Fruit fly (Drosophila melanogaster) whole organism, embryonic: ENCODE measurements around the gene CG14971.

Experiments
- Adf1 ChIP-seq: fragments of 200-800 bp; sonication (Bioruptor generic); IDR thresholded peaks from 2 replicates; pipeline ENCODE4 v1.3.6; 2022; ENCODE audit warnings: missing biosample characterization, missing genetic modification characterization
- Atf3 ChIP-seq: fragments of 200-800 bp; sonication (Bioruptor generic); optimal IDR thresholded peaks from 3 replicates; lab custom pipeline; 2016; ENCODE audit warnings: missing biosample characterization, missing genetic modification characterization
- CG11456 ChIP-seq: fragments of 200-800 bp; sonication (Bioruptor generic); IDR thresholded peaks from 3 replicates; pipeline ENCODE4 v1.3.6; 2022; ENCODE audit warnings: missing biosample characterization, missing genetic modification characterization
- CG12219 ChIP-seq: fragments of 200-800 bp; sonication (Bioruptor generic); optimal IDR thresholded peaks from 3 replicates; lab custom pipeline; 2018; ENCODE audit warnings: missing biosample characterization, mild to moderate bottlenecking, missing genetic modification characterization
- CG13123 ChIP-seq: fragments of 200-800 bp; sonication (Bioruptor generic); optimal IDR thresholded peaks from 2 replicates; lab custom pipeline; 2016; ENCODE audit warnings: missing biosample characterization, missing genetic modification characterization
- CG13775 ChIP-seq: fragments of 200-800 bp; sonication (Bioruptor generic); optimal IDR thresholded peaks from 3 replicates; lab custom pipeline; 2017; ENCODE audit warnings: missing biosample characterization, mild to moderate bottlenecking, missing genetic modification characterization
- CG13894 ChIP-seq: fragments of 200-800 bp; sonication (Bioruptor generic); optimal IDR thresholded peaks from 3 replicates; lab custom pipeline; 2018; ENCODE audit warnings: missing biosample characterization, mild to moderate bottlenecking, missing genetic modification characterization, moderate library complexity
- CG14050 ChIP-seq: fragments of 200-800 bp; sonication (Bioruptor generic); IDR thresholded peaks from 3 replicates; pipeline ENCODE4 v1.3.6; 2022; ENCODE audit warnings: missing biosample characterization, missing genetic modification characterization
- CG14441 ChIP-seq: fragments of 200-800 bp; sonication (Bioruptor generic); IDR thresholded peaks from 2 replicates; pipeline ENCODE4 v1.3.6; 2022; ENCODE audit warnings: missing biosample characterization, missing genetic modification characterization
- CG14710 ChIP-seq: fragments of 200-800 bp; sonication (Bioruptor generic); optimal IDR thresholded peaks from 3 replicates; lab custom pipeline; 2019; ENCODE audit warnings: missing biosample characterization, mild to moderate bottlenecking, missing genetic modification characterization, moderate library complexity
- CG15073 ChIP-seq: fragments of 200-800 bp; sonication (Bioruptor generic); optimal IDR thresholded peaks from 2 replicates; lab custom pipeline; 2016; ENCODE audit warnings: missing biosample characterization, missing genetic modification characterization
- CG15514 ChIP-seq: fragments of 200-800 bp; sonication (Bioruptor generic); optimal IDR thresholded peaks from 3 replicates; lab custom pipeline; 2017; ENCODE audit warnings: missing biosample characterization, missing genetic modification characterization, mild to moderate bottlenecking, moderate library complexity, missing genetic modification reagents
- CG16863 ChIP-seq: fragments of 200-800 bp; sonication (Bioruptor generic); optimal IDR thresholded peaks from 3 replicates; lab custom pipeline; 2016; ENCODE audit warnings: missing biosample characterization, missing genetic modification characterization
- CG17385 ChIP-seq: fragments of 200-800 bp; sonication (Bioruptor generic); optimal IDR thresholded peaks from 3 replicates; lab custom pipeline; 2018; ENCODE audit warnings: missing biosample characterization, mild to moderate bottlenecking, missing genetic modification characterization
- CG17802 ChIP-seq: fragments of 200-800 bp; sonication (Bioruptor generic); optimal IDR thresholded peaks from 2 replicates; lab custom pipeline; 2018; ENCODE audit warnings: missing biosample characterization, mild to moderate bottlenecking, missing genetic modification characterization, moderate library complexity
- CG18011 ChIP-seq: fragments of 200-800 bp; sonication (Bioruptor generic); optimal IDR thresholded peaks from 2 replicates; lab custom pipeline; 2017; ENCODE audit warnings: missing biosample characterization, missing genetic modification characterization, mild to moderate bottlenecking, moderate library complexity, missing genotype
- CG18476 ChIP-seq: fragments of 200-800 bp; sonication (Bioruptor generic); optimal IDR thresholded peaks from 2 replicates; lab custom pipeline; 2016; ENCODE audit warnings: missing biosample characterization, mild to moderate bottlenecking, missing genetic modification characterization
- CG30020 ChIP-seq: fragments of 200-800 bp; optimal IDR thresholded peaks from 2 replicates; lab custom pipeline; 2019; ENCODE audit warnings: missing biosample characterization, mild to moderate bottlenecking, missing genetic modification characterization, moderate library complexity
- CG34422 ChIP-seq: fragments of 200-800 bp; sonication (Bioruptor generic); IDR thresholded peaks from 3 replicates; pipeline ENCODE4 v1.3.6; 2022; ENCODE audit warnings: missing biosample characterization, missing genetic modification characterization
- CG4820 ChIP-seq: fragments of 200-800 bp; sonication (Bioruptor generic); optimal IDR thresholded peaks from 3 replicates; lab custom pipeline; 2016; ENCODE audit warnings: missing biosample characterization, missing genetic modification characterization
- CG6175 ChIP-seq: fragments of 200-800 bp; sonication (Bioruptor generic); IDR thresholded peaks from 3 replicates; pipeline ENCODE4 v1.3.6; 2022; ENCODE audit warnings: missing biosample characterization, missing genetic modification characterization
- CG7786 ChIP-seq: fragments of 200-800 bp; sonication (Bioruptor generic); optimal IDR thresholded peaks from 2 replicates; lab custom pipeline; 2016; ENCODE audit warnings: missing biosample characterization, missing genetic modification characterization
- CG7839 ChIP-seq: fragments of 200-800 bp; sonication (Bioruptor generic); optimal IDR thresholded peaks from 3 replicates; lab custom pipeline; 2018; ENCODE audit warnings: missing biosample characterization, mild to moderate bottlenecking, missing genetic modification characterization, moderate library complexity
- CG9797 ChIP-seq: fragments of 200-800 bp; sonication (Bioruptor generic); optimal IDR thresholded peaks from 3 replicates; lab custom pipeline; 2018; ENCODE audit warnings: missing biosample characterization, mild to moderate bottlenecking, missing genetic modification characterization
- CG9932 ChIP-seq: fragments of 200-800 bp; sonication (Bioruptor generic); IDR thresholded peaks from 2 replicates; pipeline ENCODE4 v1.3.6; 2022; ENCODE audit warnings: missing biosample characterization, missing genetic modification characterization
- Deaf1 ChIP-seq: fragments of 200-800 bp; optimal IDR thresholded peaks from 3 replicates; lab custom pipeline; 2019; ENCODE audit warnings: missing biosample characterization, mild to moderate bottlenecking, missing genetic modification characterization, moderate library complexity
- Hmr ChIP-seq: fragments of 200-800 bp; sonication (Bioruptor generic); optimal IDR thresholded peaks from 3 replicates; lab custom pipeline; 2017; ENCODE audit warnings: mild to moderate bottlenecking, missing biosample characterization, missing genetic modification reagents, missing genetic modification characterization
- NC2α ChIP-seq: fragments of 200-800 bp; sonication (Bioruptor generic); optimal IDR thresholded peaks from 2 replicates; lab custom pipeline; 2016; ENCODE audit warnings: missing biosample characterization, missing genetic modification characterization
- abd-A ChIP-seq: fragments of 200-800 bp; sonication (Bioruptor generic); optimal IDR thresholded peaks from 3 replicates; lab custom pipeline; 2019; ENCODE audit warnings: missing biosample characterization, mild to moderate bottlenecking, missing genetic modification characterization, moderate library complexity
- ac ChIP-seq: fragments of 200-800 bp; sonication (Bioruptor generic); optimal IDR thresholded peaks from 3 replicates; lab custom pipeline; 2017; ENCODE audit warnings: missing biosample characterization, mild to moderate bottlenecking, missing genetic modification characterization
- bbx ChIP-seq: fragments of 200-800 bp; sonication (Bioruptor generic); IDR thresholded peaks from 2 replicates; pipeline ENCODE4 v1.3.6; 2022; ENCODE audit warnings: missing biosample characterization, missing genetic modification characterization; ENCODE audit not compliant: partially characterized antibody
- cg ChIP-seq: fragments of 200-800 bp; sonication (Bioruptor generic); optimal IDR thresholded peaks from 3 replicates; lab custom pipeline; 2019; ENCODE audit warnings: missing biosample characterization, mild to moderate bottlenecking, missing genetic modification characterization, moderate library complexity
- chif ChIP-seq, 2 experiments: fragments of 200-800 bp; sonication (Bioruptor generic); optimal IDR thresholded peaks; 3 replicates each; lab custom pipeline; 2016; ENCODE audit warnings: missing biosample characterization in 2 of 2, missing genetic modification characterization in 2 of 2
- chinmo ChIP-seq: fragments of 200-800 bp; sonication (Bioruptor generic); IDR thresholded peaks from 4 replicates; pipeline ENCODE4 v1.3.6; 2022; ENCODE audit warnings: missing biosample characterization, missing genetic modification characterization; ENCODE audit not compliant: partially characterized antibody
- dysf ChIP-seq: fragments of 200-800 bp; sonication (Bioruptor generic); IDR thresholded peaks from 3 replicates; pipeline ENCODE4 v1.3.6; 2022; ENCODE audit warnings: missing biosample characterization, missing genetic modification characterization
- ewg ChIP-seq: fragments of 200-800 bp; sonication (Bioruptor generic); optimal IDR thresholded peaks from 3 replicates; lab custom pipeline; 2017; ENCODE audit warnings: mild to moderate bottlenecking, missing biosample characterization, missing genetic modification reagents, missing genetic modification characterization
- grau ChIP-seq: fragments of 200-800 bp; optimal IDR thresholded peaks from 3 replicates; lab custom pipeline; 2019; ENCODE audit warnings: missing biosample characterization, mild to moderate bottlenecking, missing genetic modification characterization, moderate library complexity
- kah ChIP-seq: fragments of 200-800 bp; sonication (Bioruptor generic); optimal IDR thresholded peaks from 2 replicates; lab custom pipeline; 2018; ENCODE audit warnings: missing biosample characterization, mild to moderate bottlenecking, missing genetic modification characterization
- mld ChIP-seq: fragments of 200-800 bp; sonication (Bioruptor generic); IDR thresholded peaks from 3 replicates; pipeline ENCODE4 v1.3.6; 2022; ENCODE audit warnings: missing biosample characterization, missing genetic modification characterization; ENCODE audit not compliant: partially characterized antibody
- nerfin-1 ChIP-seq: fragments of 200-800 bp; sonication (Bioruptor generic); optimal IDR thresholded peaks from 3 replicates; lab custom pipeline; 2019; ENCODE audit warnings: missing biosample characterization, mild to moderate bottlenecking, missing genetic modification characterization, moderate library complexity
- oc ChIP-seq: fragments of 200-800 bp; sonication (Bioruptor generic); optimal IDR thresholded peaks from 2 replicates; lab custom pipeline; 2018; ENCODE audit warnings: missing biosample characterization, mild to moderate bottlenecking, missing genetic modification characterization, moderate library complexity
- odd ChIP-seq: fragments of 200-800 bp; sonication (Bioruptor generic); optimal IDR thresholded peaks from 2 replicates; lab custom pipeline; 2017; ENCODE audit warnings: missing biosample characterization, mild to moderate bottlenecking, missing genetic modification characterization
- onecut ChIP-seq: fragments of 200-800 bp; sonication (Bioruptor generic); IDR thresholded peaks from 2 replicates; pipeline ENCODE4 v1.3.6; 2022; ENCODE audit warnings: missing biosample characterization, missing genetic modification characterization
- ranshi ChIP-seq: fragments of 200-800 bp; sonication (Bioruptor generic); IDR thresholded peaks from 2 replicates; pipeline ENCODE4 v1.3.6; 2022; ENCODE audit warnings: missing biosample characterization, missing genetic modification characterization
- row ChIP-seq: fragments of 200-800 bp; sonication (Bioruptor generic); IDR thresholded peaks from 3 replicates; pipeline ENCODE4 v1.3.6; 2022; ENCODE audit warnings: missing biosample characterization, missing genetic modification characterization
- sisA ChIP-seq: fragments of 200-800 bp; sonication (Bioruptor generic); IDR thresholded peaks from 2 replicates; pipeline ENCODE4 v1.3.6; 2022; ENCODE audit warnings: missing biosample characterization, missing genetic modification characterization
- sob ChIP-seq: fragments of 200-800 bp; sonication (Bioruptor generic); IDR thresholded peaks from 2 replicates; pipeline ENCODE4 v1.3.6; 2022; ENCODE audit warnings: missing biosample characterization, missing genetic modification characterization
- ssp ChIP-seq: fragments of 200-800 bp; sonication (Bioruptor generic); IDR thresholded peaks from 2 replicates; pipeline ENCODE4 v1.3.6; 2022; ENCODE audit warnings: missing biosample characterization, missing genetic modification characterization
- ttk ChIP-seq: fragments of 200-800 bp; sonication (Bioruptor generic); IDR thresholded peaks from 2 replicates; pipeline ENCODE4 v2.1.2; 2022; ENCODE audit warnings: missing biosample characterization, missing genetic modification characterization
- vnd ChIP-seq: fragments of 200-800 bp; sonication (Bioruptor generic); IDR thresholded peaks from 3 replicates; pipeline ENCODE4 v1.3.6; 2022; ENCODE audit warnings: missing biosample characterization, missing genetic modification characterization; ENCODE audit not compliant: partially characterized antibody

The CG14971 gene

dm6 chr3L:3427037-3427436 is 44.1 kb downstream of the CG14971 start:
- 0 out of 2 replicates have a peak, but pooled peaks have one; percentile 4 for TF ChIP-seq CG9932 (GFP tag; lab: Robert Waterston, UW)
- TF ChIP-seq CG9797 (GFP tag; lab: Kevin White, UChicago): no peak
- TF ChIP-seq ttk: no peak
- no peak for TF ChIP-seq ac (GFP tag; lab: Kevin White, UChicago)
- no peak for TF ChIP-seq cg (GFP tag; lab: Kevin White, UChicago)
- TF ChIP-seq CG13894 (tag; lab: Kevin White, UChicago): peak; percentile 33
- TF ChIP-seq CG17385 (GFP tag; lab: Kevin White, UChicago): no peak
- no peak for TF ChIP-seq CG4820 (GFP tag; lab: Kevin White, UChicago)
- peak; percentile 80 for TF ChIP-seq abd-A (tag; lab: Kevin White, UChicago)
- peak; percentile 6; the same call in 1 of the 2 replicates for TF ChIP-seq Adf1
- no peak for TF ChIP-seq CG6175
- TF ChIP-seq CG11456 (GFP tag; lab: Robert Waterston, UW): 0 out of 3 replicates have a peak, but pooled peaks have one; percentile 41
- TF ChIP-seq CG15514 (GFP tag; lab: Kevin White, UChicago): no peak
- TF ChIP-seq Atf3 (GFP tag; lab: Kevin White, UChicago): no peak
- 0 out of 3 replicates have a peak, but pooled peaks have one; percentile 12 for TF ChIP-seq dysf (GFP tag; lab: Robert Waterston, UW)
- no peak for TF ChIP-seq CG16863 (GFP tag; lab: Kevin White, UChicago)
- TF ChIP-seq CG18011 (GFP tag; lab: Kevin White, UChicago): no peak
- no peak for TF ChIP-seq chif (GFP tag; optimal IDR thresholded peaks at IDR 0.05; lab: Kevin White, UChicago)
- TF ChIP-seq grau (tag; lab: Kevin White, UChicago): no peak
- TF ChIP-seq CG15073 (GFP tag; lab: Kevin White, UChicago): no peak
- no peak for TF ChIP-seq bbx (GFP tag; lab: Robert Waterston, UW)
- no peak for TF ChIP-seq oc (tag; lab: Kevin White, UChicago)
- TF ChIP-seq mld (GFP tag; lab: Robert Waterston, UW): no peak
- TF ChIP-seq CG18476: no peak
- no peak for TF ChIP-seq CG17802
- TF ChIP-seq ssp (GFP tag; lab: Robert Waterston, UW): no peak
- TF ChIP-seq CG30020 (tag; lab: Kevin White, UChicago): no peak
- no peak for TF ChIP-seq kah (GFP tag; lab: Kevin White, UChicago)
- TF ChIP-seq CG12219 (GFP tag; lab: Kevin White, UChicago): no peak
- TF ChIP-seq vnd: 0 out of 3 replicates have a peak, but pooled peaks have one; percentile 10
- TF ChIP-seq row (GFP tag; lab: Robert Waterston, UW): 0 out of 3 replicates have a peak, but pooled peaks have one; percentile 8
- TF ChIP-seq nerfin-1 (tag; lab: Kevin White, UChicago): peak; percentile 2
- no peak for TF ChIP-seq NC2α
- TF ChIP-seq sisA: no peak
- TF ChIP-seq Deaf1: peak; percentile 91
- TF ChIP-seq chinmo (GFP tag; lab: Robert Waterston, UW): 0 out of 4 replicates have a peak, but pooled peaks have one; percentile 67
- TF ChIP-seq CG14710: no peak
- no peak for TF ChIP-seq CG13123 (GFP tag; lab: Kevin White, UChicago)
- no peak for TF ChIP-seq odd (GFP tag; lab: Kevin White, UChicago)
- TF ChIP-seq CG7839: no peak
- no peak for TF ChIP-seq CG14050 (GFP tag; lab: Robert Waterston, UW)
- peak; percentile 81; the same call in 1 of the 2 replicates for TF ChIP-seq onecut (GFP tag; lab: Robert Waterston, UW)
- peak; percentile 43; the same call in 1 of the 3 replicates for TF ChIP-seq CG34422 (GFP tag; lab: Robert Waterston, UW)
- 0 out of 2 replicates have a peak, but pooled peaks have one; percentile 11 for TF ChIP-seq sob (GFP tag; lab: Robert Waterston, UW)
- no peak for TF ChIP-seq CG14441
- no peak for TF ChIP-seq CG13775 (GFP tag; lab: Kevin White, UChicago)
- TF ChIP-seq ranshi: no peak
- TF ChIP-seq Hmr (GFP tag; lab: Kevin White, UChicago): peak; percentile 18
- peak; percentile 67 for TF ChIP-seq ewg (GFP tag; lab: Kevin White, UChicago)
- TF ChIP-seq CG7786 (GFP tag; lab: Kevin White, UChicago): no peak
